Worm (Caenorhabditis elegans) whole organism, L4 larva: ENCODE data around the gene cest-6.

ENCODE experiments used
- F10B5.3 ChIP-seq: sonication (generic microtip); optimal IDR thresholded peaks from 2 replicates; lab custom pipeline; 2016; ENCODE audit warnings: mild to moderate bottlenecking, missing genetic modification characterization, missing compliant biosample characterization
- F49E8.2 ChIP-seq: sonication (generic microtip); optimal IDR thresholded peaks from 2 replicates; lab custom pipeline; 2016; ENCODE audit warnings: missing compliant biosample characterization, mild to moderate bottlenecking, missing genetic modification characterization, borderline replicate concordance
- R02D3.7 ChIP-seq: fragments of 150-350 bp; sonication (generic microtip); optimal IDR thresholded peaks from 3 replicates; lab custom pipeline; 2014; ENCODE audit warnings: missing biosample characterization, missing genetic modification characterization
- ZK546.5 ChIP-seq, 2 experiments: sonication (generic microtip); optimal IDR thresholded peaks; 2 replicates each; lab custom pipeline; 2017; ENCODE audit warnings: missing biosample characterization in 2 of 2, missing genetic modification characterization in 2 of 2
- aha-1 ChIP-seq: fragments of 150-350 bp; peaks from one replicate; lab custom pipeline; 2014; ENCODE audit warnings: missing biosample characterization, missing genetic modification characterization
- aly-2 ChIP-seq: sonication (generic microtip); optimal IDR thresholded peaks from 2 replicates; lab custom pipeline; 2018; ENCODE audit warnings: missing biosample characterization, missing genetic modification characterization
- ama-1 ChIP-seq: fragments of 150-350 bp; optimal IDR thresholded peaks from 2 replicates; lab custom pipeline; 2014; ENCODE audit warnings: inconsistent platforms, mixed read lengths
- ceh-20 ChIP-seq: fragments of 200-800 bp; sonication (Bioruptor generic); IDR thresholded peaks from 2 replicates; pipeline ENCODE4 v1.3.6; 2022; ENCODE audit warnings: missing genetic modification reagents, missing genetic modification characterization, missing compliant biosample characterization
- ceh-32 ChIP-seq: sonication (generic microtip); optimal IDR thresholded peaks from 2 replicates; lab custom pipeline; 2016; ENCODE audit warnings: mild to moderate bottlenecking, missing genetic modification characterization, missing compliant biosample characterization; ENCODE audit not compliant: poor library complexity
- ceh-82 ChIP-seq: sonication (generic microtip); optimal IDR thresholded peaks from 2 replicates; lab custom pipeline; 2017; ENCODE audit warnings: missing biosample characterization, missing genetic modification characterization
- ctbp-1 ChIP-seq: fragments of 200-800 bp; sonication (Bioruptor generic); IDR thresholded peaks from 2 replicates; pipeline ENCODE4 v1.3.6; 2022; ENCODE audit warnings: missing genetic modification reagents, missing genetic modification characterization, missing compliant biosample characterization
- daf-16 ChIP-seq, 3 experiments: sonication (generic microtip); optimal IDR thresholded peaks; 2 replicates each; lab custom pipeline; 2016 to 2017; ENCODE audit warnings: missing genetic modification characterization in 3 of 3, missing genetic modification reagents in 3 of 3, mild to moderate bottlenecking in 2 of 3, missing compliant biosample characterization in 2 of 3, missing biosample characterization in 1 of 3, moderate library complexity in 1 of 3
- dmd-8 ChIP-seq: fragments of 200-800 bp; sonication (Bioruptor generic); IDR thresholded peaks from 2 replicates; pipeline ENCODE4 v1.3.6; 2022; ENCODE audit warnings: missing genetic modification characterization, missing compliant biosample characterization
- dmd-9 ChIP-seq: fragments of 200-800 bp; sonication (Bioruptor generic); IDR thresholded peaks from 2 replicates; pipeline ENCODE4 v1.3.6; 2022; ENCODE audit warnings: missing genetic modification reagents, missing genetic modification characterization, missing compliant biosample characterization
- dpl-1 ChIP-seq: fragments of 150-350 bp; optimal IDR thresholded peaks from 2 replicates; lab custom pipeline; 2014; ENCODE audit warnings: missing biosample characterization, missing genetic modification reagents, missing genetic modification characterization
- duxl-1 ChIP-seq: sonication (generic microtip); optimal IDR thresholded peaks from 2 replicates; lab custom pipeline; 2016; ENCODE audit warnings: mild to moderate bottlenecking, missing genetic modification characterization, moderate library complexity, missing compliant biosample characterization; ENCODE audit not compliant: poor library complexity
- dve-1 ChIP-seq: sonication (generic microtip); optimal IDR thresholded peaks from 2 replicates; lab custom pipeline; 2017; ENCODE audit warnings: antibody characterized with exemption, mild to moderate bottlenecking, missing genetic modification characterization, missing compliant biosample characterization; ENCODE audit not compliant: insufficient read depth
- hif-1 ChIP-seq, 2 experiments: sonication (generic microtip); optimal IDR thresholded peaks; 2 replicates each; lab custom pipeline; 2016 to 2017; ENCODE audit warnings: missing compliant biosample characterization in 2 of 2, missing genetic modification characterization in 2 of 2, missing genetic modification reagents in 2 of 2, missing genotype in 2 of 2, mild to moderate bottlenecking in 1 of 2
- hlh-30 ChIP-seq: sonication (generic microtip); optimal IDR thresholded peaks from 2 replicates; lab custom pipeline; 2017; ENCODE audit warnings: antibody characterized with exemption, mild to moderate bottlenecking, missing genetic modification characterization, missing compliant biosample characterization; ENCODE audit not compliant: insufficient read depth
- lin-1 ChIP-seq: fragments of 200-800 bp; sonication (Bioruptor generic); IDR thresholded peaks from 2 replicates; pipeline ENCODE4 v1.3.6; 2022; ENCODE audit warnings: missing genetic modification reagents, missing genetic modification characterization, missing compliant biosample characterization
- lin-29 ChIP-seq: fragments of 200-800 bp; sonication (Bioruptor generic); IDR thresholded peaks from 2 replicates; pipeline ENCODE4 v1.3.6; 2022; ENCODE audit warnings: missing genetic modification reagents, missing genetic modification characterization, missing compliant biosample characterization
- lin-38 ChIP-seq: fragments of 200-800 bp; sonication (Bioruptor generic); IDR thresholded peaks from 2 replicates; pipeline ENCODE4 v1.3.6; 2022; ENCODE audit warnings: missing genetic modification reagents, missing genetic modification characterization, missing compliant biosample characterization
- lsy-2 ChIP-seq, 2 experiments: fragments of 150-350 bp in 1 of 2; sonication (generic microtip) in 1 of 2; optimal IDR thresholded peaks; 2 replicates each; lab custom pipeline; 2014 to 2017; ENCODE audit warnings: missing biosample characterization in 2 of 2, missing genetic modification characterization in 2 of 2
- mdl-1 ChIP-seq, 2 experiments: fragments of 150-350 bp in 1 of 2; sonication (generic microtip) in 1 of 2; optimal IDR thresholded peaks; 2 replicates each; lab custom pipeline; 2014 to 2017; ENCODE audit warnings: missing biosample characterization in 2 of 2, missing genetic modification characterization in 2 of 2
- mdt-29 ChIP-seq: fragments of 200-800 bp; sonication (Bioruptor generic); IDR thresholded peaks from 2 replicates; pipeline ENCODE4 v1.3.6; 2022; ENCODE audit warnings: missing genetic modification reagents, missing genetic modification characterization, missing compliant biosample characterization
- mes-2 ChIP-seq: sonication (generic microtip); optimal IDR thresholded peaks from 2 replicates; lab custom pipeline; 2016; ENCODE audit warnings: missing genotype, mild to moderate bottlenecking, missing genetic modification characterization, missing compliant biosample characterization; ENCODE audit not compliant: poor library complexity, severe bottlenecking
- nhr-102 ChIP-seq: sonication (generic microtip); optimal IDR thresholded peaks from 2 replicates; lab custom pipeline; 2016; ENCODE audit warnings: mild to moderate bottlenecking, missing genetic modification characterization, moderate library complexity, missing compliant biosample characterization
- nhr-11 ChIP-seq: fragments of 150-350 bp; optimal IDR thresholded peaks from 2 replicates; lab custom pipeline; 2014; ENCODE audit warnings: missing biosample characterization, missing genetic modification characterization
- nhr-111 ChIP-seq: fragments of 200-800 bp; sonication (Bioruptor generic); optimal IDR thresholded peaks from 2 replicates; lab custom pipeline; 2018; ENCODE audit warnings: mild to moderate bottlenecking, missing genetic modification characterization, missing compliant biosample characterization
- nhr-28 ChIP-seq: fragments of 150-350 bp; optimal IDR thresholded peaks from 2 replicates; lab custom pipeline; 2014; ENCODE audit warnings: missing biosample characterization, missing genetic modification characterization
- nhr-48 ChIP-seq: sonication (generic microtip); optimal IDR thresholded peaks from 2 replicates; lab custom pipeline; 2016; ENCODE audit warnings: mild to moderate bottlenecking, missing genetic modification characterization, missing compliant biosample characterization
- nhr-6 ChIP-seq: fragments of 150-350 bp; optimal IDR thresholded peaks from 2 replicates; lab custom pipeline; 2014; ENCODE audit warnings: missing biosample characterization, missing genetic modification characterization
- pha-4 ChIP-seq, 2 experiments: fragments of 150-350 bp in 1 of 2; fragments of 200-800 bp in 1 of 2; sonication (Bioruptor generic) in 1 of 2; IDR thresholded peaks in 1 of 2; optimal IDR thresholded peaks in 1 of 2; 2 replicates each; pipeline versions ENCODE4 v1.3.6 to Lab custom; 2014 to 2022; ENCODE audit warnings: missing genetic modification characterization in 2 of 2, missing genetic modification reagents in 2 of 2, missing biosample characterization in 1 of 2, missing compliant biosample characterization in 1 of 2
- saeg-2 ChIP-seq: fragments of 200-800 bp; sonication (Bioruptor generic); IDR thresholded peaks from 2 replicates; pipeline ENCODE4 v1.3.6; 2022; ENCODE audit warnings: missing genetic modification reagents, missing genetic modification characterization, missing compliant biosample characterization
- set-16 ChIP-seq: fragments of 200-800 bp; sonication (Bioruptor generic); IDR thresholded peaks from 2 replicates; pipeline ENCODE4 v1.3.6; 2022; ENCODE audit warnings: missing genetic modification reagents, missing genetic modification characterization, missing compliant biosample characterization
- snpc-1.2 ChIP-seq: fragments of 200-800 bp; sonication (Bioruptor generic); IDR thresholded peaks from 2 replicates; pipeline ENCODE4 v1.3.6; 2022; ENCODE audit warnings: missing genetic modification reagents, missing genetic modification characterization, missing compliant biosample characterization
- spr-1 ChIP-seq: sonication (generic microtip); optimal IDR thresholded peaks from 2 replicates; lab custom pipeline; 2016; ENCODE audit warnings: mild to moderate bottlenecking, missing genetic modification characterization, missing compliant biosample characterization
- tag-97 ChIP-seq: fragments of 200-800 bp; sonication (Bioruptor generic); IDR thresholded peaks from 2 replicates; pipeline ENCODE4 v1.3.6; 2022; ENCODE audit warnings: missing genetic modification characterization, missing compliant biosample characterization
- unc-130 ChIP-seq: sonication (generic microtip); optimal IDR thresholded peaks from 2 replicates; lab custom pipeline; 2016; ENCODE audit warnings: missing genetic modification reagents, missing genetic modification characterization, missing compliant biosample characterization
- unc-62 ChIP-seq, 3 experiments: fragments of 150-350 bp in 1 of 3; sonication (generic microtip); optimal IDR thresholded peaks in 2 of 3; peaks in 1 of 3; 1 replicate in 1 of 3; 2 replicates in 2 of 3; lab custom pipeline; 2014 to 2017; ENCODE audit warnings: missing biosample characterization in 3 of 3, missing genetic modification characterization in 3 of 3, missing genetic modification reagents in 3 of 3, missing genotype in 1 of 3
- zfp-2 ChIP-seq: sonication (generic microtip); optimal IDR thresholded peaks from 2 replicates; lab custom pipeline; 2016; ENCODE audit warnings: mild to moderate bottlenecking, missing genetic modification characterization, missing compliant biosample characterization
- zip-2 ChIP-seq: fragments of 150-350 bp; optimal IDR thresholded peaks from 2 replicates; lab custom pipeline; 2014; ENCODE audit warnings: missing biosample characterization, missing genetic modification characterization
- ztf-11 ChIP-seq: fragments of 150-350 bp; optimal IDR thresholded peaks from 2 replicates; lab custom pipeline; 2014; ENCODE audit warnings: missing biosample characterization, missing genetic modification characterization

cest-6 gene

DNA sequence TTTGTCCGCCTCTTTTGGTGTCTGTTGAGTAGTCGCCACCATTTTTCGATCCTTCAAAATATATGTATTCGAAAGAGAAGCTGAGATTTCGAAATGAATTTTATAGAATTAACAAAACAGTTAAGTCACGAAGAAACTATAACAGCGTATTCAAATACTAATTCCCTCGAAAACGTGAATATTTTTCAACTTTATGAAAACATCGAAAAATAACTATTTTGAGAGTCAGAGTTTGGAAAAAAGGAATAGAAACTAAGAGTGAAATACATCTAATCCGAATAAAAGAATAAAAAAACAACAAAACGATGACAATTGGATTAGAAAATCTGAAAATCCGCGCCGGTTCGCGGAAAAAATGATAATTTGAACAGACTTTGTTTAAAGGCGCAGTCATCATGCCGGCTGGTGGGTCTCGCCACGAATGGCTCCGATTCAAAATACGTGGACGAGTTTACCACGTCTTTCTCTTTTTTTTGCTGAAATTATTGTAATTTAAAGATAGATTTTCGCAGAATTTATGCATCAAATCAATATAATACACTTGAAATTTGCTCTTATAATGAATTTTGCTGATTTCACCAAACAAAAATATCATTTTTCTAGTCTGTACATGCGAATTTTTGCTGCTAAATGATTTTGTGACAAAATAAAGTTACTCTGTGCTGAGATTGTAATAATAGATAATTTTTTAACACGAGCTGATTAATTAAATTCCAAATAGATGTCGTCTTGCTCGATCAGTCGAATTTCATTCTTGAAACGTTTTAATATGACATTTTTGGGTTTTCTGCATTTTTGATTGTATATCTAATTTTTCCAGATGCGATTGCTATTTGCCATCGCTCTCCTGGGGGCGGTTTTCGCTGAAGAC lies 18.2 kb downstream of the cest-6 start, which contains the start of the genes rpn-1 and ribo-1:
TSS of gene rpn-1 (minus strand) at position 51 of the 871 bp plus-strand sequence.
TSS of gene ribo-1 (plus strand) at position 821 of the 871 bp plus-strand sequence.
- TF ChIP-seq lin-29 (GFP tag; lab: Robert Waterston, UW) = no peak
- no peak for TF ChIP-seq nhr-48 (tag; lab: Kevin White, UChicago)
- peak in 1 of 2 experiments; percentile 64 for TF ChIP-seq lsy-2 (tag; optimal IDR thresholded peaks at IDR 0.05; lab: Kevin White, UChicago)
- TF ChIP-seq dmd-8 (GFP tag; lab: Robert Waterston, UW) = no peak
- TF ChIP-seq unc-130 (GFP tag; lab: Kevin White, UChicago) = peak; percentile 53
- TF ChIP-seq unc-62 (GFP tag; optimal IDR thresholded peaks at IDR 0.05 in 1 of 2; lab: Kevin White, UChicago) = peak in 1 of 2 experiments; percentile 19
- TF ChIP-seq unc-62 (tag; optimal IDR thresholded peaks at IDR 0.05; lab: Kevin White, UChicago) = no peak
- TF ChIP-seq dpl-1 (GFP tag; lab: Kevin White, UChicago) = peak; percentile 57
- TF ChIP-seq mdl-1 (tag; optimal IDR thresholded peaks at IDR 0.05; lab: Kevin White, UChicago) = no peak
- peak; percentile 88 for TF ChIP-seq aha-1 (tag; lab: Kevin White, UChicago)
- peak; percentile 9 for TF ChIP-seq dve-1 (tag; lab: Kevin White, UChicago)
- TF ChIP-seq daf-16 (GFP tag; optimal IDR thresholded peaks at IDR 0.05; lab: Kevin White, UChicago) = no peak
- peak; percentile 25 for TF ChIP-seq daf-16 (tag; optimal IDR thresholded peaks at IDR 0.05; lab: Kevin White, UChicago)
- TF ChIP-seq mes-2 (tag; lab: Kevin White, UChicago) = peak; percentile 39
- TF ChIP-seq nhr-6 (tag; lab: Kevin White, UChicago) = peak; percentile 15
- no peak for TF ChIP-seq ztf-11

- no peak for TF ChIP-seq R02D3.7 (tag; lab: Kevin White, UChicago)
- no peak for TF ChIP-seq duxl-1 (tag; lab: Kevin White, UChicago)
- TF ChIP-seq zip-2 (tag; lab: Kevin White, UChicago) = no peak
- no peak for TF ChIP-seq spr-1 (tag; lab: Kevin White, UChicago)
- no peak for TF ChIP-seq mes-2 (tag; lab: Kevin White, UChicago)
- no peak for TF ChIP-seq mdt-29 (GFP tag; lab: Robert Waterston, UW)
- no peak for TF ChIP-seq zfp-2 (tag; lab: Kevin White, UChicago)
- no peak for TF ChIP-seq saeg-2
- no peak for TF ChIP-seq nhr-11 (tag; lab: Kevin White, UChicago)
- TF ChIP-seq hlh-30 = no peak
- peak; percentile 97 for TF ChIP-seq set-16
- TF ChIP-seq aha-1 (tag; lab: Kevin White, UChicago) = no peak
- no peak for TF ChIP-seq dmd-9 (GFP tag; lab: Robert Waterston, UW)
- peak; percentile 17; the same call in 1 of the 2 replicates for TF ChIP-seq pha-4 (GFP tag; IDR thresholded peaks at IDR 0.05; lab: Robert Waterston, UW)
- TF ChIP-seq pha-4 (tag; optimal IDR thresholded peaks at IDR 0.05; lab: Kevin White, UChicago) = no peak
- 0 out of 2 replicates have a peak, but pooled peaks have one; percentile 11 for TF ChIP-seq ctbp-1
- TF ChIP-seq hif-1 (tag; optimal IDR thresholded peaks at IDR 0.05; lab: Kevin White, UChicago) = no peak
- no peak for TF ChIP-seq ZK546.5 (tag; optimal IDR thresholded peaks at IDR 0.05; lab: Kevin White, UChicago)
Observed at ce11 chrIV:6907487-6907886, 20.8 kb downstream of the cest-6 start.

- no peak for TF ChIP-seq daf-16 (GFP tag; optimal IDR thresholded peaks at IDR 0.05; lab: Kevin White, UChicago)
- peak; percentile 24 for TF ChIP-seq daf-16 (tag; optimal IDR thresholded peaks at IDR 0.05; lab: Kevin White, UChicago)
- no peak for TF ChIP-seq lin-1 (GFP tag; lab: Robert Waterston, UW)
- TF ChIP-seq F49E8.2 (tag; lab: Kevin White, UChicago) = peak; percentile 30
- TF ChIP-seq ceh-82 = no peak
- TF ChIP-seq nhr-28 (tag; lab: Kevin White, UChicago) = no peak
- peak; percentile 8 for TF ChIP-seq nhr-102 (tag; lab: Kevin White, UChicago)
- no peak for TF ChIP-seq tag-97 (GFP tag; lab: Robert Waterston, UW)
- TF ChIP-seq ceh-20 (GFP tag; lab: Robert Waterston, UW) = no peak
- TF ChIP-seq ceh-32 = no peak
- no peak for TF ChIP-seq spr-1 (tag; lab: Kevin White, UChicago)
- TF ChIP-seq ama-1 (lab: Kevin White, UChicago) = peak; percentile 10
- peak; percentile 48; the same call in 1 of the 2 replicates for TF ChIP-seq snpc-1.2 (GFP tag; lab: Robert Waterston, UW)
- peak; percentile 55 for TF ChIP-seq lin-38
- TF ChIP-seq aly-2 (tag; lab: Kevin White, UChicago) = peak; percentile 69
- peak; percentile 17 for TF ChIP-seq F10B5.3
- peak; percentile 10 for TF ChIP-seq nhr-111 (GFP tag; lab: Kevin White, UChicago)
Observed at ce11 chrIV:6905947-6906489, 22.3 kb downstream of the cest-6 start, which contains the start of the genes T22D1.17 and T22D1.8. Gene T22D1.17, plus strand, starts transcription at chrIV:6905997. Gene T22D1.8, minus strand, starts transcription at chrIV:6906348.
